Worm (Caenorhabditis elegans) whole organism, L1 larva: Measurements from ENCODE around the gene nlp-32.

Experiments
- aha-1 ChIP-seq: fragments of 150-350 bp; optimal IDR thresholded peaks from 2 replicates; lab custom pipeline; 2014; ENCODE audit warnings: missing biosample characterization, missing genetic modification characterization
- aly-2 ChIP-seq: fragments of 150-350 bp; optimal IDR thresholded peaks from 2 replicates; lab custom pipeline; 2014; ENCODE audit warnings: missing biosample characterization, missing genetic modification characterization
- blmp-1 ChIP-seq: fragments of 150-350 bp; optimal IDR thresholded peaks from 2 replicates; lab custom pipeline; 2014; ENCODE audit warnings: missing biosample characterization, missing genetic modification characterization
- ceh-63 ChIP-seq: fragments of 200-800 bp; sonication (Bioruptor generic); optimal IDR thresholded peaks from 2 replicates; lab custom pipeline; 2018; ENCODE audit warnings: mild to moderate bottlenecking, missing genetic modification characterization, missing compliant biosample characterization
- dsc-1 ChIP-seq: sonication (generic microtip); optimal IDR thresholded peaks from 2 replicates; lab custom pipeline; 2016; ENCODE audit warnings: mild to moderate bottlenecking, missing genetic modification characterization, missing compliant biosample characterization
- efl-1 ChIP-seq, 4 experiments: fragments of 150-350 bp; optimal IDR thresholded peaks in 3 of 4; peaks in 1 of 4; 1 replicate in 1 of 4; 2 replicates in 3 of 4; lab custom pipeline; 2014; ENCODE audit warnings: missing biosample characterization in 2 of 4, missing genetic modification characterization in 2 of 4, missing genetic modification reagents in 2 of 4
- egl-13 ChIP-seq: sonication (generic microtip); optimal IDR thresholded peaks from 2 replicates; lab custom pipeline; 2016; ENCODE audit warnings: missing genotype, missing genetic modification reagents, missing genetic modification characterization, missing compliant biosample characterization
- elt-2 ChIP-seq: sonication (generic microtip); optimal IDR thresholded peaks from 2 replicates; lab custom pipeline; 2016; ENCODE audit warnings: missing genetic modification characterization, mild to moderate bottlenecking, inconsistent platforms, missing compliant biosample characterization, missing genetic modification reagents
- fkh-4 ChIP-seq: sonication (generic microtip); optimal IDR thresholded peaks from 2 replicates; lab custom pipeline; 2016; ENCODE audit warnings: missing compliant biosample characterization, missing genetic modification characterization, borderline replicate concordance
- fkh-8 ChIP-seq: sonication (generic microtip); optimal IDR thresholded peaks from 2 replicates; lab custom pipeline; 2016; ENCODE audit warnings: mild to moderate bottlenecking, missing genetic modification characterization, missing compliant biosample characterization
- grh-1 ChIP-seq: fragments of 200-800 bp; sonication (Bioruptor generic); IDR thresholded peaks from 2 replicates; pipeline ENCODE4 v1.3.6; 2022; ENCODE audit warnings: missing genetic modification reagents, missing genetic modification characterization, missing compliant biosample characterization
- hlh-17 ChIP-seq: fragments of 200-800 bp; sonication (Bioruptor generic); optimal IDR thresholded peaks from 2 replicates; lab custom pipeline; 2018; ENCODE audit warnings: missing genetic modification characterization, mild to moderate bottlenecking, missing compliant biosample characterization, moderate library complexity, borderline replicate concordance
- hlh-4 ChIP-seq: sonication (generic microtip); optimal IDR thresholded peaks from 2 replicates; lab custom pipeline; 2016; ENCODE audit warnings: mild to moderate bottlenecking, missing genetic modification characterization, missing compliant biosample characterization
- irx-1 ChIP-seq: sonication (generic microtip); optimal IDR thresholded peaks from 2 replicates; lab custom pipeline; 2016; ENCODE audit warnings: missing genetic modification characterization, missing compliant biosample characterization
- jun-1 ChIP-seq: fragments of 150-350 bp; optimal IDR thresholded peaks from 2 replicates; lab custom pipeline; 2014; ENCODE audit warnings: missing biosample characterization, missing genetic modification reagents, missing genetic modification characterization
- lin-14 ChIP-seq: fragments of 200-800 bp; sonication (Bioruptor generic); optimal IDR thresholded peaks from 2 replicates; lab custom pipeline; 2018; ENCODE audit warnings: mild to moderate bottlenecking, missing genetic modification characterization, moderate library complexity, missing compliant biosample characterization
- lin-15B ChIP-seq: fragments of 150-350 bp; sonication (generic microtip); optimal IDR thresholded peaks from 3 replicates; lab custom pipeline; 2014; ENCODE audit warnings: missing biosample characterization, missing genetic modification characterization
- lin-35 ChIP-seq, 2 experiments: fragments of 150-350 bp; optimal IDR thresholded peaks; 2 replicates each; lab custom pipeline; 2014; ENCODE audit warnings: missing biosample characterization in 2 of 2, missing genetic modification characterization in 2 of 2, missing genetic modification reagents in 2 of 2
- lin-39 ChIP-seq: fragments of 150-350 bp; optimal IDR thresholded peaks from 2 replicates; lab custom pipeline; 2014; ENCODE audit warnings: missing biosample characterization, missing genetic modification reagents, missing genetic modification characterization
- lir-3 ChIP-seq: sonication (generic microtip); optimal IDR thresholded peaks from 2 replicates; lab custom pipeline; 2016; ENCODE audit warnings: mild to moderate bottlenecking, missing genetic modification characterization, moderate library complexity, missing compliant biosample characterization; ENCODE audit not compliant: poor library complexity
- lsy-2 ChIP-seq, 2 experiments: fragments of 150-350 bp; optimal IDR thresholded peaks; 2 replicates each; lab custom pipeline; 2014; ENCODE audit warnings: missing biosample characterization in 2 of 2, missing genetic modification characterization in 2 of 2
- mdl-1 ChIP-seq, 2 experiments: fragments of 150-350 bp; optimal IDR thresholded peaks; 2 replicates each; lab custom pipeline; 2014 to 2017; ENCODE audit warnings: missing biosample characterization in 2 of 2, missing genetic modification characterization in 2 of 2, inconsistent platforms in 1 of 2
- mef-2 ChIP-seq: fragments of 150-350 bp; optimal IDR thresholded peaks from 2 replicates; lab custom pipeline; 2014; ENCODE audit warnings: missing biosample characterization, missing genetic modification characterization
- nhr-19 ChIP-seq: fragments of 200-800 bp; sonication (Bioruptor generic); conservative IDR thresholded peaks from 2 replicates; pipeline ENCODE4 v1.3.6; 2022; ENCODE audit warnings: missing genetic modification characterization, missing compliant biosample characterization
- nhr-20 ChIP-seq: sonication (generic microtip); optimal IDR thresholded peaks from 2 replicates; lab custom pipeline; 2016; ENCODE audit warnings: mild to moderate bottlenecking, missing genetic modification characterization, missing compliant biosample characterization
- nhr-47 ChIP-seq: sonication (generic microtip); optimal IDR thresholded peaks from 2 replicates; lab custom pipeline; 2016; ENCODE audit warnings: mild to moderate bottlenecking, missing genetic modification characterization, moderate library complexity, missing compliant biosample characterization
- nhr-71 ChIP-seq: sonication (generic microtip); optimal IDR thresholded peaks from 2 replicates; lab custom pipeline; 2016; ENCODE audit warnings: mild to moderate bottlenecking, missing genetic modification characterization, moderate library complexity, missing compliant biosample characterization
- nhr-77 ChIP-seq: fragments of 150-350 bp; optimal IDR thresholded peaks from 2 replicates; lab custom pipeline; 2014; ENCODE audit warnings: missing biosample characterization, missing genetic modification characterization
- pag-3 ChIP-seq: sonication (generic microtip); optimal IDR thresholded peaks from 2 replicates; lab custom pipeline; 2017; ENCODE audit warnings: missing genetic modification characterization, mild to moderate bottlenecking, missing compliant biosample characterization, antibody characterized with exemption, borderline replicate concordance; ENCODE audit not compliant: insufficient read depth
- pax-3 ChIP-seq: fragments of 200-800 bp; sonication (Bioruptor generic); optimal IDR thresholded peaks from 2 replicates; lab custom pipeline; 2018; ENCODE audit warnings: mild to moderate bottlenecking, missing genetic modification characterization, moderate library complexity, missing compliant biosample characterization
- pqm-1 ChIP-seq: sonication (generic microtip); optimal IDR thresholded peaks from 3 replicates; lab custom pipeline; 2017; ENCODE audit warnings: missing biosample characterization, missing genetic modification characterization
- skn-1 ChIP-seq: fragments of 150-350 bp; optimal IDR thresholded peaks from 2 replicates; lab custom pipeline; 2014; ENCODE audit warnings: missing biosample characterization, missing genetic modification characterization
- snu-23 ChIP-seq: sonication (generic microtip); optimal IDR thresholded peaks from 2 replicates; lab custom pipeline; 2016; ENCODE audit warnings: missing genetic modification characterization, missing compliant biosample characterization
- sox-4 ChIP-seq: sonication (generic microtip); optimal IDR thresholded peaks from 2 replicates; lab custom pipeline; 2016; ENCODE audit warnings: missing genetic modification characterization, missing compliant biosample characterization
- sptf-1 ChIP-seq: fragments of 150-350 bp; optimal IDR thresholded peaks from 2 replicates; lab custom pipeline; 2014; ENCODE audit warnings: missing biosample characterization, missing genetic modification characterization
- sup-37 ChIP-seq: fragments of 200-800 bp; sonication (Bioruptor generic); optimal IDR thresholded peaks from 2 replicates; lab custom pipeline; 2018; ENCODE audit warnings: mild to moderate bottlenecking, missing genetic modification characterization, missing compliant biosample characterization
- swsn-7 ChIP-seq: sonication (generic microtip); optimal IDR thresholded peaks from 2 replicates; lab custom pipeline; 2016; ENCODE audit warnings: missing genetic modification characterization, missing compliant biosample characterization
- unc-130 ChIP-seq: fragments of 150-350 bp; optimal IDR thresholded peaks from 2 replicates; lab custom pipeline; 2017; ENCODE audit warnings: missing biosample characterization, missing genetic modification characterization, inconsistent platforms
- unc-30 ChIP-seq: sonication (generic microtip); optimal IDR thresholded peaks from 2 replicates; lab custom pipeline; 2017; ENCODE audit warnings: missing biosample characterization, missing genetic modification characterization
- unc-98 ChIP-seq: fragments of 200-800 bp; sonication (Bioruptor generic); IDR thresholded peaks from 2 replicates; pipeline ENCODE4 v1.3.6; 2022; ENCODE audit warnings: missing genetic modification characterization, missing compliant biosample characterization
- xbp-1 ChIP-seq: sonication (generic microtip); optimal IDR thresholded peaks from 2 replicates; lab custom pipeline; 2016; ENCODE audit warnings: missing genetic modification characterization, missing compliant biosample characterization
- zag-1 ChIP-seq: fragments of 150-350 bp; optimal IDR thresholded peaks from 2 replicates; lab custom pipeline; 2014; ENCODE audit warnings: missing biosample characterization, missing genetic modification characterization
- ztf-11 ChIP-seq, 2 experiments: sonication (generic microtip); optimal IDR thresholded peaks; 2 replicates each; lab custom pipeline; 2016 to 2017; ENCODE audit warnings: missing genetic modification characterization in 2 of 2, missing biosample characterization in 1 of 2, missing compliant biosample characterization in 1 of 2
- ztf-4 ChIP-seq: fragments of 150-350 bp; optimal IDR thresholded peaks from 2 replicates; lab custom pipeline; 2014; ENCODE audit warnings: missing biosample characterization, missing genetic modification characterization

The nlp-32 gene

DNA sequence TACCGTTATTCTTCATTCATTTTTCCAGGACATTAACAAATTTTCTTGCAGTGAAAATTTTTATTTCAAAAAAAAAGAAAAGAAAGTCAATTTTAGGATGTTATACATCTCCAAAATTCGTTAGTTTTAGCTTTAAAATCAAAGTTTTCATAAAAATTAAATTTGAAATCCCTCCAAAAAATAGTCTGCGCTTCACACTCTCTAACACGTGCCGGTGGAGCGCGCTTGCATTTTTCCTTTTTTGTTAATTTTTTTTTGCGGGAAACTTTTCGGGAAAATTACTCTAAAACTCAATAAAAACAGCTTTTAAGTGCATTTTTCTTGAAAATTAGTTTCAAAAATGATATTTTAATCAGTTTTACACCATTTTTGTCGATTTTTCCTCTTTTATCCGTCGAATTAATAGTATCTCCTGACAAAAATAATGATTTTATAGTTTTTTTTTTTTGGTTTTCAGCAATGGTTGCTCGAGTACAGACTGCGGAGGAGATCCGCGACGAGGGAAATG is 4.8 kb upstream of the nlp-32 start, which contains the start of gene unc-45 (continued):
- TF ChIP-seq lin-39 (tag; lab: Kevin White, UChicago), result peak; percentile 19
- TF ChIP-seq skn-1 (tag; lab: Kevin White, UChicago), result peak; percentile 49
- TF ChIP-seq elt-2 (tag; lab: Kevin White, UChicago), result no peak
- TF ChIP-seq efl-1 (optimal IDR thresholded peaks at IDR 0.05; lab: Kevin White, UChicago), result peak; percentile 79 to 94
- peak; percentile 93 to 99 for TF ChIP-seq efl-1 (GFP tag; optimal IDR thresholded peaks at IDR 0.05 in 1 of 2; lab: Kevin White, UChicago)
- peak; percentile 60 for TF ChIP-seq blmp-1
- TF ChIP-seq snu-23 (GFP tag; lab: Kevin White, UChicago), result peak; percentile 68
- no peak for TF ChIP-seq sup-37 (GFP tag; lab: Kevin White, UChicago)
- TF ChIP-seq nhr-47 (tag; lab: Kevin White, UChicago), result peak; percentile 63
- TF ChIP-seq jun-1, result peak; percentile 18
- TF ChIP-seq fkh-8 (tag; lab: Kevin White, UChicago), result peak; percentile 28
- TF ChIP-seq lsy-2 (tag; optimal IDR thresholded peaks at IDR 0.05; lab: Kevin White, UChicago), result peak; percentile 61 to 82
- peak; percentile 36 for TF ChIP-seq xbp-1
- no peak for TF ChIP-seq lin-14
- no peak for TF ChIP-seq mef-2 (tag; lab: Kevin White, UChicago)
- no peak for TF ChIP-seq aha-1 (tag; lab: Kevin White, UChicago)
- TF ChIP-seq, all 84 proteins: peak for 27

DNA sequence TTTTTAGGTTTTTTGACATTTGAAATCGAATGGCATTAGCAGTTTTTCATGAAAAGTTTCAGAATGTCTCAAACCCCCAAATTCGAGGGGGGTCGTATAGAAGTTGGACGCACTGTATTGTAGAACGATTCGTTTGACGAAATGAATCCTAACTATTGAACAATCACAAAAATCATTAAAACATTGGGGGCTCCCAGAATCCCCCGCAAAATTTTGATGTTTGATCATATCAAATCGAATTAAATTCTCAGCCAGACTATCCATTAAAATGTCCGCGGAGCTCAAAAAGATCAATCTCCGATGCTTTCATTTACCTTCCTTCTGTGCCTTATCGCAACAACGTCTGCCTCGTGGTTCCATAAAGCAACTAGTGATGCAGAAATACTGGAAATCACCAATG is 2.1 kb upstream of the nlp-32 start, which contains the start of gene F30H5.5:
Gene F30H5.5 (plus strand): TSS at position 301 of the 400 bp plus-strand sequence.
- TF ChIP-seq pqm-1 (tag; lab: Kevin White, UChicago), result no peak
- no peak for TF ChIP-seq sptf-1
- TF ChIP-seq lin-15B (tag; lab: Kevin White, UChicago), result no peak
- TF ChIP-seq zag-1 (tag; lab: Kevin White, UChicago), result no peak
- no peak for TF ChIP-seq nhr-20
- no peak for TF ChIP-seq unc-98 (GFP tag; lab: Robert Waterston, UW)
- no peak for TF ChIP-seq grh-1 (GFP tag; lab: Robert Waterston, UW)
- no peak for TF ChIP-seq lin-35 (GFP tag; optimal IDR thresholded peaks at IDR 0.05; lab: Kevin White, UChicago)
- no peak for TF ChIP-seq hlh-4 (tag; lab: Kevin White, UChicago)

DNA sequence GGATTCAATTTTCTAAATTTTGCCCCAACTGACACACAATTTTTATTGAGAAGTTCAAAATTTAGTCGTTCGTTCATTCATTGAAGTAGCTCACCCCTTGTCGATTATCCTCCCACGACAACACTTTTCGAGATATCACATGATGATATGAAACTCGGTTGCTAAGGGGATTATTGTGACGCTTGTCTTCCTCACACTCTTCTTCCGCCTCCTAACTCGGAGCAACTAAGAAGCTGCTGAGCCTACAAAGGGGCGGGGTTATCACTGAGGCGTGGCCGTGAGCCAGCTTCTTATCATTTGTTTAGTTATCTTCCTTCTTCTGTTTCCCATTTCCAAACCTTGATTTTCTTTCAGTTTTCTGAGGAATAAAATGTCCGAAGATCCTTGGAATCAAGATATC is 2.8 kb downstream of the nlp-32 start, which contains the start of gene F10C5.3:
Gene F10C5.3 (plus strand): TSS at position 313 of the 400 bp plus-strand sequence.
- TF ChIP-seq nhr-47 (tag; lab: Kevin White, UChicago) (peak; percentile 27), fkh-8 (tag; lab: Kevin White, UChicago) (peak; percentile 83), egl-13 (tag; lab: Kevin White, UChicago) (peak; percentile 35), lin-15B (tag; lab: Kevin White, UChicago) (no peak), dsc-1 (tag; lab: Kevin White, UChicago) (peak; percentile 58), lir-3 (tag; lab: Kevin White, UChicago) (no peak), pax-3 (tag; lab: Kevin White, UChicago) (peak; percentile 26), hlh-17 (no peak)

DNA sequence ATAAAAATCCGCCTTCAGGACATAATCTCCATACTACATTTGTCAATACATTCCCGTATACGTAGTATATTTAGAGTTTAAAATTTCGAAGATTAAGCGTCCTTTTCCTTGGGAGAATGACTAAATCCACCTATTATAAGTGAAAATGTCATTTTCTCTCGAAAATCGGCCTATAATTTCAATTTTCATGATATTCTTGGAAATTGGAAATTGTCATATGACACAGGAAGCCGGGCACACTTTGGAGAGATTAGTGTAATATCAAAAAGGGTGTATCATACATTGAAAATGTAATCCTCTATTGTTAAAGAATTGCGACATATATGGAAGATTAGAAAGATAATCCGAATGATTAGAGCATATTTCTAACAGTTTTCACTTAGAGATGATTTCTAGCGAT is 3.6 kb downstream of the nlp-32 start:
- TF ChIP-seq swsn-7, result peak; percentile 60
- TF ChIP-seq ztf-11 (tag; optimal IDR thresholded peaks at IDR 0.05; lab: Kevin White, UChicago), result no peak
- no peak for TF ChIP-seq ztf-4
- no peak for TF ChIP-seq unc-30
- TF ChIP-seq irx-1 (tag; lab: Kevin White, UChicago), result peak; percentile 11
- TF ChIP-seq nhr-20, result peak; percentile 41
- peak; percentile 91 for TF ChIP-seq nhr-47 (tag; lab: Kevin White, UChicago)
- peak; percentile 97 for TF ChIP-seq pax-3 (tag; lab: Kevin White, UChicago)
- no peak for TF ChIP-seq nhr-77 (tag; lab: Kevin White, UChicago)
- TF ChIP-seq snu-23 (GFP tag; lab: Kevin White, UChicago), result peak; percentile 33
- peak; percentile 77 for TF ChIP-seq egl-13 (tag; lab: Kevin White, UChicago)
- no peak for TF ChIP-seq unc-130 (tag; lab: Kevin White, UChicago)
- TF ChIP-seq ceh-63 (GFP tag; lab: Kevin White, UChicago), result no peak
- peak; percentile 95 for TF ChIP-seq sox-4 (tag; lab: Kevin White, UChicago)
- TF ChIP-seq nhr-71 (tag; lab: Kevin White, UChicago), result peak; percentile 83
- peak; percentile 6 for TF ChIP-seq xbp-1
- TF ChIP-seq skn-1 (tag; lab: Kevin White, UChicago), result no peak
- TF ChIP-seq nhr-19, result 0 out of 2 replicates have a peak, but pooled peaks have one; percentile 10
- TF ChIP-seq pag-3 (tag; lab: Kevin White, UChicago), result no peak
- TF ChIP-seq aly-2 (tag; lab: Kevin White, UChicago), result no peak
- TF ChIP-seq fkh-4 (tag; lab: Kevin White, UChicago), result peak; percentile 80
- peak; percentile 1 for TF ChIP-seq jun-1
- peak; percentile 100 for TF ChIP-seq dsc-1 (tag; lab: Kevin White, UChicago)
- TF ChIP-seq mdl-1 (tag; optimal IDR thresholded peaks at IDR 0.05; lab: Kevin White, UChicago), result no peak
- peak in 1 of 2 experiments; percentile 55 for TF ChIP-seq lsy-2 (tag; optimal IDR thresholded peaks at IDR 0.05; lab: Kevin White, UChicago)
